Worm (Caenorhabditis elegans) whole organism, young adult: ENCODE data around the gene F01G10.9.

Experiments
- B0336.3 ChIP-seq: fragments of 200-800 bp; sonication (Bioruptor generic); IDR thresholded peaks from 2 replicates; pipeline ENCODE4 v1.3.6; 2022; ENCODE audit warnings: missing genetic modification characterization, missing compliant biosample characterization
- C06A6.2 ChIP-seq: fragments of 200-800 bp; sonication (Bioruptor generic); conservative IDR thresholded peaks from 2 replicates; pipeline ENCODE4 v1.3.6; 2022; ENCODE audit warnings: missing genetic modification characterization, missing compliant biosample characterization
- F22D6.2 ChIP-seq: sonication (generic microtip); optimal IDR thresholded peaks from 2 replicates; lab custom pipeline; 2016; ENCODE audit warnings: mild to moderate bottlenecking, missing genetic modification characterization, missing compliant biosample characterization
- F23B12.7 ChIP-seq: sonication (generic microtip); optimal IDR thresholded peaks from 2 replicates; lab custom pipeline; 2017; ENCODE audit warnings: missing genetic modification characterization, mild to moderate bottlenecking, missing compliant biosample characterization, antibody characterized with exemption, moderate library complexity; ENCODE audit not compliant: insufficient read depth
- F33H1.4 ChIP-seq: fragments of 200-800 bp; sonication (Bioruptor generic); IDR thresholded peaks from 2 replicates; pipeline ENCODE4 v1.3.6; 2022; ENCODE audit warnings: missing genetic modification reagents, missing genetic modification characterization, missing compliant biosample characterization
- F39B2.1 ChIP-seq: fragments of 200-800 bp; sonication (Bioruptor generic); IDR thresholded peaks from 2 replicates; pipeline ENCODE4 v1.3.6; 2022; ENCODE audit warnings: missing genetic modification reagents, missing genetic modification characterization, missing compliant biosample characterization
- F55B11.4 ChIP-seq: sonication (generic microtip); optimal IDR thresholded peaks from 2 replicates; lab custom pipeline; 2016; ENCODE audit warnings: missing compliant biosample characterization, missing genetic modification characterization, borderline replicate concordance; ENCODE audit not compliant: insufficient read depth
- F57C9.4 ChIP-seq: sonication (generic microtip); optimal IDR thresholded peaks from 2 replicates; lab custom pipeline; 2017; ENCODE audit warnings: mild to moderate bottlenecking, missing genetic modification characterization, missing compliant biosample characterization
- K12H6.12 ChIP-seq: fragments of 200-800 bp; sonication (Bioruptor generic); optimal IDR thresholded peaks from 2 replicates; lab custom pipeline; 2018; ENCODE audit warnings: mild to moderate bottlenecking, missing genetic modification characterization, missing compliant biosample characterization
- T26A5.8 ChIP-seq: sonication (generic microtip); optimal IDR thresholded peaks from 2 replicates; lab custom pipeline; 2016; ENCODE audit warnings: missing genetic modification characterization, missing compliant biosample characterization
- Y53F4B.3 ChIP-seq: fragments of 200-800 bp; sonication (Bioruptor generic); IDR thresholded peaks from 2 replicates; pipeline ENCODE4 v1.3.6; 2022; ENCODE audit warnings: missing genetic modification reagents, missing genetic modification characterization, missing compliant biosample characterization
- Y53G8AR.9 ChIP-seq: fragments of 200-800 bp; sonication (Bioruptor generic); conservative IDR thresholded peaks from 2 replicates; pipeline ENCODE4 v1.3.6; 2022; ENCODE audit warnings: missing genetic modification reagents, missing genetic modification characterization, missing compliant biosample characterization
- Y67H2A.10 ChIP-seq: fragments of 200-800 bp; sonication (Bioruptor generic); conservative IDR thresholded peaks from 2 replicates; pipeline ENCODE4 v1.3.6; 2022; ENCODE audit warnings: missing genetic modification reagents, missing genetic modification characterization, missing compliant biosample characterization
- Y79H2A.3 ChIP-seq: fragments of 200-800 bp; sonication (Bioruptor generic); conservative IDR thresholded peaks from 2 replicates; pipeline ENCODE4 v1.3.6; 2022; ENCODE audit warnings: missing genetic modification reagents, missing genetic modification characterization, missing compliant biosample characterization
- Y95B8A.8 ChIP-seq: fragments of 200-800 bp; sonication (Bioruptor generic); IDR thresholded peaks from 2 replicates; pipeline ENCODE4 v1.3.6; 2022; ENCODE audit warnings: missing genetic modification reagents, missing genetic modification characterization, missing compliant biosample characterization
- ama-1 ChIP-seq, 3 experiments: fragments of 150-350 bp in 1 of 3; sonication (generic microtip) in 2 of 3; optimal IDR thresholded peaks; 2 replicates each; lab custom pipeline; 2014 to 2018; ENCODE audit warnings: missing biosample characterization in 2 of 3, missing genetic modification characterization in 2 of 3, missing genetic modification reagents in 2 of 3
- aptf-2 ChIP-seq: fragments of 200-800 bp; sonication (Bioruptor generic); conservative IDR thresholded peaks from 2 replicates; pipeline ENCODE4 v1.3.6; 2022; ENCODE audit warnings: missing genetic modification reagents, missing genetic modification characterization, missing compliant biosample characterization
- athp-1 ChIP-seq: sonication (generic microtip); optimal IDR thresholded peaks from 2 replicates; lab custom pipeline; 2017; ENCODE audit warnings: mild to moderate bottlenecking, missing genetic modification characterization, missing compliant biosample characterization
- ccch-3 ChIP-seq: fragments of 200-800 bp; sonication (Bioruptor generic); optimal IDR thresholded peaks from 2 replicates; lab custom pipeline; 2018; ENCODE audit warnings: mild to moderate bottlenecking, missing genetic modification characterization, missing compliant biosample characterization
- cebp-1 ChIP-seq, 2 experiments: fragments of 200-800 bp in 1 of 2; sonication (Bioruptor generic) in 1 of 2; sonication (generic microtip) in 1 of 2; IDR thresholded peaks in 1 of 2; optimal IDR thresholded peaks in 1 of 2; 2 replicates each; pipeline versions ENCODE4 v1.3.6 to Lab custom; 2017 to 2022; ENCODE audit warnings: missing compliant biosample characterization in 2 of 2, missing genetic modification characterization in 2 of 2, mild to moderate bottlenecking in 1 of 2, missing genetic modification reagents in 1 of 2, moderate library complexity in 1 of 2
- ceh-27 ChIP-seq: fragments of 200-800 bp; sonication (Bioruptor generic); optimal IDR thresholded peaks from 2 replicates; lab custom pipeline; 2018; ENCODE audit warnings: mild to moderate bottlenecking, missing genetic modification characterization, moderate library complexity, missing compliant biosample characterization
- ceh-91 ChIP-seq: fragments of 200-800 bp; sonication (Bioruptor generic); IDR thresholded peaks from 2 replicates; pipeline ENCODE4 v1.3.6; 2022; ENCODE audit warnings: missing genetic modification reagents, missing genetic modification characterization, missing compliant biosample characterization
- chd-7 ChIP-seq: sonication (generic microtip); optimal IDR thresholded peaks from 2 replicates; lab custom pipeline; 2016; ENCODE audit warnings: mild to moderate bottlenecking, missing genetic modification characterization, moderate library complexity, missing compliant biosample characterization
- dox-1 ChIP-seq: fragments of 200-800 bp; sonication (Bioruptor generic); IDR thresholded peaks from 2 replicates; pipeline ENCODE4 v1.3.6; 2022; ENCODE audit warnings: missing genetic modification reagents, missing genetic modification characterization, missing compliant biosample characterization
- dpl-1 ChIP-seq: fragments of 150-350 bp; optimal IDR thresholded peaks from 2 replicates; lab custom pipeline; 2014; ENCODE audit warnings: missing biosample characterization, missing genetic modification reagents, missing genetic modification characterization
- egl-18 ChIP-seq: fragments of 200-800 bp; sonication (Bioruptor generic); IDR thresholded peaks from 2 replicates; pipeline ENCODE4 v1.3.6; 2022; ENCODE audit warnings: missing genetic modification reagents, missing genetic modification characterization, missing compliant biosample characterization
- ets-4 ChIP-seq: fragments of 200-800 bp; sonication (Bioruptor generic); optimal IDR thresholded peaks from 2 replicates; lab custom pipeline; 2018; ENCODE audit warnings: mild to moderate bottlenecking, missing genetic modification characterization, missing compliant biosample characterization
- fkh-3 ChIP-seq: sonication (generic microtip); optimal IDR thresholded peaks from 2 replicates; lab custom pipeline; 2016; ENCODE audit warnings: mild to moderate bottlenecking, missing genetic modification characterization, missing compliant biosample characterization
- gei-17 ChIP-seq: fragments of 200-800 bp; sonication (Bioruptor generic); optimal IDR thresholded peaks from 2 replicates; lab custom pipeline; 2018; ENCODE audit warnings: mild to moderate bottlenecking, missing genetic modification characterization, missing compliant biosample characterization
- him-1 ChIP-seq: sonication (generic microtip); optimal IDR thresholded peaks from 2 replicates; lab custom pipeline; 2016; ENCODE audit warnings: missing genotype, missing genetic modification reagents, missing genetic modification characterization, missing compliant biosample characterization
- hmg-1.2 ChIP-seq: fragments of 200-800 bp; sonication (Bioruptor generic); IDR thresholded peaks from 2 replicates; pipeline ENCODE4 v1.3.6; 2022; ENCODE audit warnings: missing genetic modification reagents, missing genetic modification characterization, missing compliant biosample characterization
- hsf-1 ChIP-seq: fragments of 200-800 bp; sonication (Bioruptor generic); IDR thresholded peaks from 2 replicates; pipeline ENCODE4 v1.3.6; 2022; ENCODE audit warnings: missing genetic modification reagents, missing genetic modification characterization, missing compliant biosample characterization
- lin-26 ChIP-seq: fragments of 200-800 bp; sonication (Bioruptor generic); IDR thresholded peaks from 2 replicates; pipeline ENCODE4 v1.3.6; 2022; ENCODE audit warnings: missing genetic modification reagents, missing genetic modification characterization, missing compliant biosample characterization
- lin-40 ChIP-seq: sonication (generic microtip); optimal IDR thresholded peaks from 2 replicates; lab custom pipeline; 2016; ENCODE audit warnings: missing genetic modification characterization, mild to moderate bottlenecking, missing compliant biosample characterization, missing genotype, missing genetic modification reagents
- madf-10 ChIP-seq: sonication (generic microtip); optimal IDR thresholded peaks from 2 replicates; lab custom pipeline; 2016; ENCODE audit warnings: mild to moderate bottlenecking, missing genetic modification characterization, missing compliant biosample characterization
- nfya-1 ChIP-seq: sonication (generic microtip); optimal IDR thresholded peaks from 2 replicates; lab custom pipeline; 2017; ENCODE audit warnings: antibody characterized with exemption, missing compliant biosample characterization, missing genetic modification characterization, borderline replicate concordance; ENCODE audit not compliant: insufficient read depth
- nhr-27 ChIP-seq: fragments of 200-800 bp; sonication (Bioruptor generic); optimal IDR thresholded peaks from 2 replicates; lab custom pipeline; 2018; ENCODE audit warnings: mild to moderate bottlenecking, missing genetic modification characterization, moderate library complexity, missing compliant biosample characterization
- nhr-80 ChIP-seq: sonication (generic microtip); optimal IDR thresholded peaks from 2 replicates; lab custom pipeline; 2016; ENCODE audit warnings: missing genetic modification characterization, missing compliant biosample characterization
- pha-4 ChIP-seq: fragments of 150-350 bp; sonication (generic microtip); optimal IDR thresholded peaks from 2 replicates; lab custom pipeline; 2014; ENCODE audit warnings: missing biosample characterization, missing genetic modification reagents, missing genetic modification characterization
- snpc-4 ChIP-seq, 5 experiments: fragments of 150-350 bp in 1 of 5; sonication (generic microtip) in 4 of 5; optimal IDR thresholded peaks; 2 replicates each; lab custom pipeline; 2014 to 2018; ENCODE audit warnings: missing genetic modification characterization in 5 of 5, missing biosample characterization in 3 of 5, antibody characterized with exemption in 2 of 5, mild to moderate bottlenecking in 2 of 5, missing compliant biosample characterization in 2 of 5, missing genotype in 2 of 5, moderate library complexity in 2 of 5, missing genetic modification reagents in 1 of 5
- sptf-2 ChIP-seq: fragments of 200-800 bp; sonication (Bioruptor generic); optimal IDR thresholded peaks from 2 replicates; lab custom pipeline; 2018; ENCODE audit warnings: mild to moderate bottlenecking, missing genetic modification characterization, missing compliant biosample characterization
- tbp1 ChIP-seq: fragments of 200-800 bp; sonication (Bioruptor generic); optimal IDR thresholded peaks from 2 replicates; lab custom pipeline; 2018; ENCODE audit warnings: mild to moderate bottlenecking, missing genetic modification characterization, missing compliant biosample characterization
- unc-62 ChIP-seq: fragments of 150-350 bp; optimal IDR thresholded peaks from 2 replicates; lab custom pipeline; 2014; ENCODE audit warnings: missing biosample characterization, missing genetic modification reagents, missing genetic modification characterization
- zfh-2 ChIP-seq: fragments of 200-800 bp; sonication (Bioruptor generic); conservative IDR thresholded peaks from 2 replicates; pipeline ENCODE4 v1.3.6; 2022; ENCODE audit warnings: missing genetic modification reagents, missing genetic modification characterization, missing compliant biosample characterization
- ztf-22 ChIP-seq: fragments of 200-800 bp; sonication (Bioruptor generic); optimal IDR thresholded peaks from 2 replicates; lab custom pipeline; 2018; ENCODE audit warnings: mild to moderate bottlenecking, missing genetic modification characterization, moderate library complexity, missing compliant biosample characterization
- ztf-26 ChIP-seq: sonication (generic microtip); optimal IDR thresholded peaks from 2 replicates; lab custom pipeline; 2017; ENCODE audit warnings: missing genetic modification characterization, missing compliant biosample characterization
- ztf-6 ChIP-seq: fragments of 200-800 bp; sonication (Bioruptor generic); IDR thresholded peaks from 2 replicates; pipeline ENCODE4 v1.3.6; 2022; ENCODE audit warnings: missing genetic modification reagents, missing genetic modification characterization, missing compliant biosample characterization

The F01G10.9 gene

DNA sequence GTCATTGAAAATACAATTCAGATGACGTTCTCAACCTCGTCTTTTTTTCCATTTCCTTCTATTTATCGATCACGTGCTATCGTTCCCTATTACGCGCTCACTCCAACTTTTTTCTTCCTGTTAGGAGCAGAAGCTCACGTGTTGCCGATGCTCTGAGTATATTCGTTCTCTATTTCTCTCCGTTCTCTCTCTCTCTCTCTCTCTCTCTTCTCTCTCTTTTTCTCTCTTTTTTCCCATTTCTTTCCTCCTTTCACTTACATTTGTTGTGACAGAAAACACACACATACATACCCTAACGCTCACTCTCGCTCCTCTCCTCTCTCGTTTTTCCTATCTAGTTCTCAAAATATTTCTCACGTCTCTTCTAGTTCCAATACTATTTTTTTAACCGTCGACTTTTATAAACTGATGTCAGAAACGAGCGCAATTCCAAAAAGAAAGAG, 7.1 kb downstream of the F01G10.9 start (continued):
- no peak for TF ChIP-seq F55B11.4
- no peak for TF ChIP-seq ccch-3 (GFP tag; lab: Kevin White, UChicago)
- no peak for TF ChIP-seq Y53F4B.3 (GFP tag; lab: Robert Waterston, UW)
- peak; percentile 63 for TF ChIP-seq snpc-4 (GFP tag; optimal IDR thresholded peaks at IDR 0.05; lab: Kevin White, UChicago)
- TF ChIP-seq snpc-4 (tag; optimal IDR thresholded peaks at IDR 0.05; lab: Kevin White, UChicago): peak in 2 of 4 experiments; percentile 55 to 56
- no peak for TF ChIP-seq hsf-1 (GFP tag; lab: Robert Waterston, UW)
- no peak for TF ChIP-seq ama-1 (optimal IDR thresholded peaks at IDR 0.05; lab: Kevin White, UChicago)
- no peak for TF ChIP-seq ama-1 (GFP tag; optimal IDR thresholded peaks at IDR 0.05; lab: Kevin White, UChicago)
- TF ChIP-seq C06A6.2 (GFP tag; lab: Robert Waterston, UW): peak; percentile 80
- peak; percentile 60 for TF ChIP-seq madf-10 (tag; lab: Kevin White, UChicago)
- no peak for TF ChIP-seq athp-1
- no peak for TF ChIP-seq ets-4
- peak; percentile 61 for TF ChIP-seq ztf-22 (GFP tag; lab: Kevin White, UChicago)
- no peak for TF ChIP-seq fkh-3
- TF ChIP-seq egl-18 (GFP tag; lab: Robert Waterston, UW): no peak
- TF ChIP-seq F22D6.2 (tag; lab: Kevin White, UChicago): peak; percentile 46
- TF ChIP-seq F33H1.4 (GFP tag; lab: Robert Waterston, UW): no peak
- peak; percentile 49 for TF ChIP-seq gei-17 (GFP tag; lab: Kevin White, UChicago)
- no peak for TF ChIP-seq him-1
- TF ChIP-seq aptf-2 (GFP tag; lab: Robert Waterston, UW): no peak
- TF ChIP-seq dpl-1 (GFP tag; lab: Kevin White, UChicago): no peak
- no peak for TF ChIP-seq Y67H2A.10 (GFP tag; lab: Robert Waterston, UW)
- TF ChIP-seq Y53G8AR.9 (GFP tag; lab: Robert Waterston, UW): peak; percentile 71
- TF ChIP-seq nfya-1: no peak
- no peak for TF ChIP-seq ceh-91 (GFP tag; lab: Robert Waterston, UW)
- TF ChIP-seq nhr-27 (tag; lab: Kevin White, UChicago): no peak
- TF ChIP-seq ceh-27 (GFP tag; lab: Kevin White, UChicago): peak; percentile 72
- no peak for TF ChIP-seq pha-4
- no peak for TF ChIP-seq ztf-6 (GFP tag; lab: Robert Waterston, UW)
- TF ChIP-seq unc-62 (GFP tag; lab: Kevin White, UChicago): peak; percentile 41
- TF ChIP-seq lin-26 (GFP tag; lab: Robert Waterston, UW): no peak; the same call in 1 of the 2 replicates
- TF ChIP-seq B0336.3 (GFP tag; lab: Robert Waterston, UW): peak; percentile 75
- TF ChIP-seq Y79H2A.3: no peak
- peak; percentile 83 for TF ChIP-seq dox-1 (GFP tag; lab: Robert Waterston, UW)
- TF ChIP-seq zfh-2 (GFP tag; lab: Robert Waterston, UW): no peak
- no peak for TF ChIP-seq T26A5.8 (tag; lab: Kevin White, UChicago)
- TF ChIP-seq nhr-80 (tag; lab: Kevin White, UChicago): peak; percentile 95
- TF ChIP-seq K12H6.12 (tag; lab: Kevin White, UChicago): peak; percentile 93
- no peak for TF ChIP-seq F57C9.4 (tag; lab: Kevin White, UChicago)
- TF ChIP-seq ztf-26: peak; percentile 43
- TF ChIP-seq cebp-1 (GFP tag; IDR thresholded peaks at IDR 0.05; lab: Robert Waterston, UW): peak; percentile 50; the same call in 1 of the 2 replicates
- peak; percentile 89 for TF ChIP-seq cebp-1 (tag; optimal IDR thresholded peaks at IDR 0.05; lab: Kevin White, UChicago)
- peak; percentile 91 for TF ChIP-seq lin-40
- TF ChIP-seq F23B12.7: peak; percentile 40
- TF ChIP-seq tbp1 (GFP tag; lab: Kevin White, UChicago): peak; percentile 58
- peak; percentile 84 for TF ChIP-seq hmg-1.2 (GFP tag; lab: Robert Waterston, UW)
- TF ChIP-seq Y95B8A.8 (GFP tag; lab: Robert Waterston, UW): no peak
- TF ChIP-seq F39B2.1 (GFP tag; lab: Robert Waterston, UW): no peak
- TF ChIP-seq sptf-2 (GFP tag; lab: Kevin White, UChicago): no peak
- TF ChIP-seq chd-7 (tag; lab: Kevin White, UChicago): peak; percentile 89
